Fruit fly (Drosophila melanogaster): Measurements from ENCODE around the gene ND-ACP.

Gene ND-ACP

dm6 chr3L:1334571-1335427, 5.0 kb downstream of the ND-ACP start, which contains the start of the genes Hmbs and CG2211:
Gene Hmbs, plus strand, starts transcription at chr3L:1334889.
Gene CG2211, minus strand, starts transcription at chr3L:1335359.
- TF ChIP-seq CG1792 (GFP tag; optimal IDR thresholded peaks at IDR 0.05) (peak; percentile 75), CG7987 (GFP tag; optimal IDR thresholded peaks at IDR 0.05) (peak; percentile 73), CG16779 (GFP tag; IDR thresholded peaks at IDR 0.05) (peak; percentile 71), H15 (GFP tag; IDR thresholded peaks at IDR 0.05) (peak; percentile 78), CG33557 (GFP tag; optimal IDR thresholded peaks at IDR 0.05) (peak; percentile 79), Meics (GFP tag; optimal IDR thresholded peaks at IDR 0.05) (peak; percentile 86), CG7745 (tag; optimal IDR thresholded peaks at IDR 0.05) (no peak), Ets97D (GFP tag; optimal IDR thresholded peaks at IDR 0.05) (peak; percentile 92), ind (GFP tag; optimal IDR thresholded peaks at IDR 0.05) (peak; percentile 92), CG3838 (GFP tag; optimal IDR thresholded peaks at IDR 0.05) (peak; percentile 78), CG17359 (tag; optimal IDR thresholded peaks at IDR 0.05) (peak; percentile 88), CG3281 (GFP tag; optimal IDR thresholded peaks at IDR 0.05) (peak; percentile 86), zen (tag; optimal IDR thresholded peaks at IDR 0.05) (peak; percentile 87), cas (GFP tag; IDR thresholded peaks at IDR 0.05) (0 out of 2 replicates have a peak, but pooled peaks have one; percentile 57), crp (GFP tag; optimal IDR thresholded peaks at IDR 0.05) (peak; percentile 69 to 94), CG31224 (GFP tag; IDR thresholded peaks at IDR 0.05) (peak; percentile 74), Hr51 (GFP tag; optimal IDR thresholded peaks at IDR 0.05) (peak; percentile 85 to 89), otp (GFP tag; IDR thresholded peaks at IDR 0.05) (peak; percentile 71; the same call in 2 of the 3 replicates), Mes4 (GFP tag; optimal IDR thresholded peaks at IDR 0.05) (peak; percentile 87), dan (GFP tag; IDR thresholded peaks at IDR 0.05) (peak; percentile 36; the same call in 1 of the 2 replicates), CG2129 (GFP tag; IDR thresholded peaks at IDR 0.05; ENCODE audit: partially characterized antibody) (no peak), CG32767 (GFP tag; IDR thresholded peaks at IDR 0.05) (peak; percentile 68; the same call in 1 of the 2 replicates), CG4730 (GFP tag; IDR thresholded peaks at IDR 0.05) (peak; percentile 60), CG2202 (tag; optimal IDR thresholded peaks at IDR 0.05) (peak; percentile 65), CG7928 (GFP tag; optimal IDR thresholded peaks at IDR 0.05) (peak; percentile 96), CG1832 (GFP tag; optimal IDR thresholded peaks at IDR 0.05) (no peak), Bgb (GFP tag; IDR thresholded peaks at IDR 0.05; ENCODE audit: partially characterized antibody) (peak; percentile 42; the same call in 1 of the 2 replicates), Oaz (GFP tag; IDR thresholded peaks at IDR 0.05) (peak; percentile 42; the same call in 1 of the 2 replicates), mirr (GFP tag; optimal IDR thresholded peaks at IDR 0.05) (peak; percentile 80), Dref (GFP tag; IDR thresholded peaks at IDR 0.05) (peak; percentile 67), sr (GFP tag; IDR thresholded peaks at IDR 0.05) (peak; percentile 35; the same call in 1 of the 3 replicates), lola (GFP tag; optimal IDR thresholded peaks at IDR 0.05) (peak in 1 of 3 experiments; percentile 84), CG1602 (GFP tag; optimal IDR thresholded peaks at IDR 0.05) (peak; percentile 88), gfzf (GFP tag; optimal IDR thresholded peaks at IDR 0.05) (peak; percentile 94), CG18764 (GFP tag; optimal IDR thresholded peaks at IDR 0.05) (peak; percentile 80), Aef1 (GFP tag; IDR thresholded peaks at IDR 0.05) (peak; percentile 74), phol (tag; optimal IDR thresholded peaks at IDR 0.05) (peak; percentile 95), Antp (GFP tag; optimal IDR thresholded peaks at IDR 0.05) (peak; percentile 82), Myb (GFP tag; optimal IDR thresholded peaks at IDR 0.05) (peak; percentile 78), Sox100B (GFP tag; optimal IDR thresholded peaks at IDR 0.05) (peak; percentile 61), CG15073 (GFP tag; optimal IDR thresholded peaks at IDR 0.05) (no peak), CG15479 (GFP tag; optimal IDR thresholded peaks at IDR 0.05) (no peak), sna (GFP tag; IDR thresholded peaks at IDR 0.05; ENCODE audit: partially characterized antibody) (no peak), CG10654 (GFP tag; optimal IDR thresholded peaks at IDR 0.05) (peak; percentile 86), grn (GFP tag; optimal IDR thresholded peaks at IDR 0.05) (peak; percentile 32), CG3995 (GFP tag; optimal IDR thresholded peaks at IDR 0.05) (peak; percentile 97), D (optimal IDR thresholded peaks at IDR 0.05) (no peak), D (GFP tag; optimal IDR thresholded peaks at IDR 0.05) (peak; percentile 63)
